Fruit fly (Drosophila melanogaster) whole organism, embryonic: ENCODE measurements around the gene CG7164.
A peak's percentile ranks its signal among the peaks of the same experiment; 100 is the strongest.

Experiments
- CG11085 ChIP-seq: fragments of 200-800 bp; sonication (Bioruptor generic); IDR thresholded peaks from 2 replicates; pipeline ENCODE4 v1.3.6; 2022; ENCODE audit warnings: missing biosample characterization, missing genetic modification characterization
- CG11398 ChIP-seq: fragments of 200-800 bp; sonication (Bioruptor generic); optimal IDR thresholded peaks from 2 replicates; lab custom pipeline; 2016; ENCODE audit warnings: missing biosample characterization, missing genetic modification characterization
- CG13894 ChIP-seq: fragments of 200-800 bp; sonication (Bioruptor generic); optimal IDR thresholded peaks from 3 replicates; lab custom pipeline; 2018; ENCODE audit warnings: missing biosample characterization, mild to moderate bottlenecking, missing genetic modification characterization, moderate library complexity
- CG1603 ChIP-seq: fragments of 200-800 bp; sonication (Bioruptor generic); optimal IDR thresholded peaks from 2 replicates; lab custom pipeline; 2019; ENCODE audit warnings: missing biosample characterization, mild to moderate bottlenecking, missing genetic modification characterization, moderate library complexity
- CG17186 ChIP-seq: fragments of 200-800 bp; sonication (Bioruptor generic); optimal IDR thresholded peaks from 3 replicates; lab custom pipeline; 2017; ENCODE audit warnings: missing biosample characterization, missing genetic modification reagents, missing genetic modification characterization
- CG17328 ChIP-seq: fragments of 200-800 bp; sonication (Bioruptor generic); IDR thresholded peaks from 2 replicates; pipeline ENCODE4 v1.3.6; 2022; ENCODE audit warnings: missing biosample characterization, missing genetic modification characterization
- CG17385 ChIP-seq: fragments of 200-800 bp; sonication (Bioruptor generic); optimal IDR thresholded peaks from 3 replicates; lab custom pipeline; 2018; ENCODE audit warnings: missing biosample characterization, mild to moderate bottlenecking, missing genetic modification characterization
- CG17802 ChIP-seq: fragments of 200-800 bp; sonication (Bioruptor generic); optimal IDR thresholded peaks from 2 replicates; lab custom pipeline; 2018; ENCODE audit warnings: missing biosample characterization, mild to moderate bottlenecking, missing genetic modification characterization, moderate library complexity
- CG17912 ChIP-seq: fragments of 200-800 bp; sonication (Bioruptor generic); optimal IDR thresholded peaks from 2 replicates; lab custom pipeline; 2018; ENCODE audit warnings: missing biosample characterization, mild to moderate bottlenecking, missing genetic modification characterization
- CG1792 ChIP-seq: fragments of 200-800 bp; sonication (Bioruptor generic); optimal IDR thresholded peaks from 2 replicates; lab custom pipeline; 2016; ENCODE audit warnings: missing biosample characterization, missing genetic modification characterization
- CG31388 ChIP-seq: fragments of 200-800 bp; sonication (Bioruptor generic); optimal IDR thresholded peaks from 2 replicates; lab custom pipeline; 2016; ENCODE audit warnings: missing biosample characterization, missing genetic modification characterization
- CG33213 ChIP-seq: fragments of 200-800 bp; sonication (Bioruptor generic); optimal IDR thresholded peaks from 3 replicates; lab custom pipeline; 2016; ENCODE audit warnings: missing biosample characterization, missing genetic modification characterization
- CG3726 ChIP-seq: fragments of 200-800 bp; sonication (Bioruptor generic); IDR thresholded peaks from 3 replicates; pipeline ENCODE4, ENCODE4 v1.3.6; 2022; ENCODE audit warnings: missing biosample characterization, missing genetic modification characterization
- CG4707 ChIP-seq: fragments of 200-800 bp; sonication (Bioruptor generic); optimal IDR thresholded peaks from 2 replicates; lab custom pipeline; 2018; ENCODE audit warnings: missing biosample characterization, mild to moderate bottlenecking, missing genetic modification characterization, moderate library complexity
- CG7786 ChIP-seq: fragments of 200-800 bp; sonication (Bioruptor generic); optimal IDR thresholded peaks from 2 replicates; lab custom pipeline; 2016; ENCODE audit warnings: missing biosample characterization, missing genetic modification characterization
- CG8290 ChIP-seq, 3 experiments: fragments of 200-800 bp; sonication (Bioruptor generic); optimal IDR thresholded peaks; 2 replicates each; lab custom pipeline; 2016 to 2019; ENCODE audit warnings: missing biosample characterization in 3 of 3, missing genetic modification characterization in 3 of 3, mild to moderate bottlenecking in 2 of 3, moderate library complexity in 1 of 3
- CG8388 ChIP-seq: fragments of 200-800 bp; sonication (Bioruptor generic); optimal IDR thresholded peaks from 2 replicates; lab custom pipeline; 2019; ENCODE audit warnings: missing biosample characterization, mild to moderate bottlenecking, missing genetic modification characterization, moderate library complexity
- CG8765 ChIP-seq: fragments of 200-800 bp; sonication (Bioruptor generic); IDR thresholded peaks from 2 replicates; pipeline ENCODE4 v1.3.6; 2022; ENCODE audit warnings: missing biosample characterization, missing genetic modification characterization
- CrebB ChIP-seq: fragments of 200-800 bp; sonication (Bioruptor generic); optimal IDR thresholded peaks from 3 replicates; lab custom pipeline; 2018; ENCODE audit warnings: missing biosample characterization, mild to moderate bottlenecking, missing genetic modification characterization
- Doc3 ChIP-seq: fragments of 200-800 bp; sonication (Bioruptor generic); IDR thresholded peaks from 3 replicates; pipeline ENCODE4 v1.3.6; 2022; ENCODE audit warnings: missing biosample characterization, missing genetic modification characterization; ENCODE audit not compliant: partially characterized antibody
- ERR ChIP-seq: fragments of 200-800 bp; sonication (Bioruptor generic); optimal IDR thresholded peaks from 2 replicates; lab custom pipeline; 2016; ENCODE audit warnings: missing biosample characterization, missing genetic modification characterization
- Ets65A ChIP-seq: fragments of 200-800 bp; sonication (Bioruptor generic); peaks from one replicate; lab custom pipeline; 2016; ENCODE audit warnings: missing biosample characterization, missing genetic modification characterization
- Hand ChIP-seq: fragments of 200-800 bp; sonication (Bioruptor generic); optimal IDR thresholded peaks from 2 replicates; lab custom pipeline; 2017; ENCODE audit warnings: mild to moderate bottlenecking, missing biosample characterization, missing genetic modification reagents, missing genetic modification characterization
- HmgD ChIP-seq: fragments of 200-800 bp; sonication (Bioruptor generic); optimal IDR thresholded peaks from 3 replicates; lab custom pipeline; 2016; ENCODE audit warnings: missing biosample characterization, missing genetic modification characterization
- MESR4 ChIP-seq: fragments of 200-800 bp; sonication (Bioruptor generic); optimal IDR thresholded peaks from 2 replicates; lab custom pipeline; 2018; ENCODE audit warnings: missing biosample characterization, mild to moderate bottlenecking, missing genetic modification characterization, moderate library complexity
- NfI ChIP-seq: fragments of 200-800 bp; sonication (Bioruptor generic); optimal IDR thresholded peaks from 3 replicates; lab custom pipeline; 2018; ENCODE audit warnings: missing biosample characterization, mild to moderate bottlenecking, missing genetic modification characterization, moderate library complexity
- Ravus ChIP-seq: fragments of 200-800 bp; sonication (Bioruptor generic); IDR thresholded peaks from 2 replicates; pipeline ENCODE4 v1.3.6; 2022; ENCODE audit warnings: missing biosample characterization, missing genetic modification characterization
- Xrp1 ChIP-seq: fragments of 200-800 bp; sonication (Bioruptor generic); IDR thresholded peaks from 2 replicates; pipeline ENCODE4 v1.3.6; 2022; ENCODE audit warnings: missing biosample characterization, missing genetic modification characterization
- ato ChIP-seq: fragments of 200-800 bp; sonication (Bioruptor generic); IDR thresholded peaks from 2 replicates; pipeline ENCODE4 v1.3.6; 2022; ENCODE audit warnings: missing biosample characterization, missing genetic modification characterization; ENCODE audit not compliant: partially characterized antibody
- croc ChIP-seq: fragments of 200-800 bp; sonication (Bioruptor generic); conservative IDR thresholded peaks from 3 replicates; pipeline ENCODE4 v1.3.6; 2022; ENCODE audit warnings: missing biosample characterization, missing genetic modification characterization
- dati ChIP-seq: fragments of 200-800 bp; sonication (Bioruptor generic); IDR thresholded peaks from 2 replicates; pipeline ENCODE4 v1.3.6; 2022; ENCODE audit warnings: missing biosample characterization, missing genetic modification characterization
- esg ChIP-seq: fragments of 200-800 bp; sonication (Bioruptor generic); conservative IDR thresholded peaks from 2 replicates; pipeline ENCODE4 v1.3.6; 2022; ENCODE audit warnings: missing biosample characterization, missing genetic modification characterization
- ewg ChIP-seq: fragments of 200-800 bp; sonication (Bioruptor generic); optimal IDR thresholded peaks from 3 replicates; lab custom pipeline; 2017; ENCODE audit warnings: mild to moderate bottlenecking, missing biosample characterization, missing genetic modification reagents, missing genetic modification characterization
- fd64A ChIP-seq: fragments of 200-800 bp; sonication (Bioruptor generic); optimal IDR thresholded peaks from 3 replicates; lab custom pipeline; 2018; ENCODE audit warnings: missing biosample characterization, mild to moderate bottlenecking, missing genetic modification characterization
- fd96Cb ChIP-seq: fragments of 200-800 bp; sonication (Bioruptor generic); optimal IDR thresholded peaks from 2 replicates; lab custom pipeline; 2018; ENCODE audit warnings: missing biosample characterization, mild to moderate bottlenecking, missing genetic modification characterization, moderate library complexity
- ftz-f1 ChIP-seq: fragments of 200-800 bp; sonication (Bioruptor generic); optimal IDR thresholded peaks from 2 replicates; lab custom pipeline; 2016; ENCODE audit warnings: missing biosample characterization, missing genetic modification characterization
- gro ChIP-seq: fragments of 200-800 bp; sonication (Bioruptor generic); optimal IDR thresholded peaks from 2 replicates; lab custom pipeline; 2016; ENCODE audit warnings: missing biosample characterization, missing genetic modification characterization
- h ChIP-seq: fragments of >200 bp; optimal IDR thresholded peaks from 2 replicates; lab custom pipeline; 2017
- mam ChIP-seq: fragments of 200-800 bp; sonication (Bioruptor generic); optimal IDR thresholded peaks from 3 replicates; lab custom pipeline; 2016; ENCODE audit warnings: missing biosample characterization, missing genetic modification characterization
- nau ChIP-seq: fragments of 200-800 bp; sonication (Bioruptor generic); optimal IDR thresholded peaks from 3 replicates; lab custom pipeline; 2017; ENCODE audit warnings: missing biosample characterization, mild to moderate bottlenecking, missing genetic modification characterization, missing genetic modification reagents
- nerfin-1 ChIP-seq: fragments of 200-800 bp; sonication (Bioruptor generic); optimal IDR thresholded peaks from 3 replicates; lab custom pipeline; 2019; ENCODE audit warnings: missing biosample characterization, mild to moderate bottlenecking, missing genetic modification characterization, moderate library complexity
- nerfin-2 ChIP-seq: fragments of 200-800 bp; sonication (Bioruptor generic); IDR thresholded peaks from 2 replicates; pipeline ENCODE4 v1.3.6; 2022; ENCODE audit warnings: missing biosample characterization, missing genetic modification characterization; ENCODE audit not compliant: partially characterized antibody
- org-1 ChIP-seq: fragments of 200-800 bp; sonication (Bioruptor generic); optimal IDR thresholded peaks from 2 replicates; lab custom pipeline; 2017; ENCODE audit warnings: missing biosample characterization, missing genetic modification characterization
- pb ChIP-seq: fragments of 200-800 bp; sonication (Bioruptor generic); optimal IDR thresholded peaks from 3 replicates; lab custom pipeline; 2016; ENCODE audit warnings: missing biosample characterization, missing genetic modification characterization
- pho ChIP-seq: fragments of 200-800 bp; sonication (Bioruptor generic); optimal IDR thresholded peaks from 2 replicates; lab custom pipeline; 2016; ENCODE audit warnings: missing biosample characterization, missing genetic modification characterization
- salm ChIP-seq: fragments of 200-800 bp; sonication (Bioruptor generic); optimal IDR thresholded peaks from 2 replicates; lab custom pipeline; 2018; ENCODE audit warnings: missing biosample characterization, mild to moderate bottlenecking, missing genetic modification characterization
- shn ChIP-seq: fragments of 200-800 bp; sonication (Bioruptor generic); optimal IDR thresholded peaks from 3 replicates; lab custom pipeline; 2016; ENCODE audit warnings: missing biosample characterization, missing genetic modification characterization
- stwl ChIP-seq: fragments of 200-800 bp; sonication (Bioruptor generic); optimal IDR thresholded peaks from 3 replicates; lab custom pipeline; 2018; ENCODE audit warnings: missing biosample characterization, mild to moderate bottlenecking, missing genetic modification characterization, moderate library complexity
- unpg ChIP-seq: fragments of 200-800 bp; sonication (Bioruptor generic); optimal IDR thresholded peaks from 3 replicates; lab custom pipeline; 2018; ENCODE audit warnings: missing biosample characterization, mild to moderate bottlenecking, missing genetic modification characterization, moderate library complexity
- z ChIP-seq: fragments of 200-800 bp; sonication (Bioruptor generic); IDR thresholded peaks from 3 replicates; pipeline ENCODE4 v1.3.6; 2022; ENCODE audit warnings: missing biosample characterization, missing genetic modification characterization
- zen ChIP-seq: fragments of 200-800 bp; sonication (Bioruptor generic); optimal IDR thresholded peaks from 3 replicates; lab custom pipeline; 2018; ENCODE audit warnings: missing biosample characterization, mild to moderate bottlenecking, missing genetic modification characterization, moderate library complexity

Gene CG7164

DNA sequence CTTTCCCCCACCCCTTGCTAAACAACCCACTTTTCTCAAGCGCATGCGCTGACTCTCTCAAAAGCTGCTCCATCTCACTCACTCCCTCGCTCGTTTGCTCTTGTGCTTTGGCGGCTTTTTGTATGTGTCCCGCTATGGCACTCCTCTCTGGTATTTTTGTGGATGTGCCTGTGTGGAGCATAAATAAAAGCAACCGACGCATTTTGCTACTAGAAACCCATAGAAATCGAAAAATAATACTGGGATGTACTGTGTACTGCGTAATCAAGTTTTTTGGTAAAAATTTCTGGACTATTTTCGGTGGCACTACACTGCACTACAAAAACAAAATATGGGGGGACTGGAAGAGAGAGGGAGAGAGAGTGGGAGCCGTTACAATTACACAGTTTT, 28.4 kb downstream of the CG7164 start (continued):
- no peak for TF ChIP-seq CG8290 (GFP tag; optimal IDR thresholded peaks at IDR 0.05; lab: Kevin White, UChicago)
- TF ChIP-seq CG8290 (tag; optimal IDR thresholded peaks at IDR 0.05; lab: Kevin White, UChicago) = peak in 1 of 2 experiments; percentile 49
- TF ChIP-seq Hand = peak; percentile 12
- peak; percentile 18 for TF ChIP-seq MESR4
- TF ChIP-seq NfI (GFP tag; lab: Kevin White, UChicago) = no peak
- TF ChIP-seq CG11085 (GFP tag; lab: Robert Waterston, UW) = no peak
- no peak for TF ChIP-seq pb (GFP tag; lab: Kevin White, UChicago)
- TF ChIP-seq CG17385 (GFP tag; lab: Kevin White, UChicago) = peak; percentile 2
- no peak for TF ChIP-seq stwl (tag; lab: Kevin White, UChicago)
- TF ChIP-seq ftz-f1 (GFP tag; lab: Kevin White, UChicago) = peak; percentile 72
- TF ChIP-seq dati (GFP tag; lab: Robert Waterston, UW) = no peak
- TF ChIP-seq CG13894 (tag; lab: Kevin White, UChicago) = peak; percentile 61
- no peak for TF ChIP-seq ato (GFP tag; lab: Robert Waterston, UW)
- peak; percentile 66; the same call in 2 of the 3 replicates for TF ChIP-seq z (GFP tag; lab: Robert Waterston, UW)
- TF ChIP-seq CG4707 (GFP tag; lab: Kevin White, UChicago) = peak; percentile 34
- TF ChIP-seq CG7786 (GFP tag; lab: Kevin White, UChicago) = peak; percentile 10
- TF ChIP-seq CG17802 (tag; lab: Kevin White, UChicago) = no peak
- TF ChIP-seq fd64A (GFP tag; lab: Kevin White, UChicago) = no peak
- no peak for TF ChIP-seq CG31388 (GFP tag; lab: Kevin White, UChicago)
- no peak for TF ChIP-seq esg
- TF ChIP-seq CG8765 = no peak
- TF ChIP-seq CG1603 (tag; lab: Kevin White, UChicago) = no peak
- TF ChIP-seq zen = no peak
- peak; percentile 26; the same call in 1 of the 2 replicates for TF ChIP-seq nerfin-2 (GFP tag; lab: Robert Waterston, UW)
- no peak for TF ChIP-seq CG17328 (GFP tag; lab: Robert Waterston, UW)
- TF ChIP-seq CG33213 = no peak
- TF ChIP-seq salm (tag; lab: Kevin White, UChicago) = no peak
- TF ChIP-seq pho (GFP tag; lab: Kevin White, UChicago) = peak; percentile 22
- no peak for TF ChIP-seq croc (GFP tag; lab: Robert Waterston, UW)
- no peak for TF ChIP-seq CG1792 (GFP tag; lab: Kevin White, UChicago)
- TF ChIP-seq Xrp1 (GFP tag; lab: Robert Waterston, UW) = no peak
- no peak for TF ChIP-seq unpg (GFP tag; lab: Kevin White, UChicago)
- no peak for TF ChIP-seq Ravus (GFP tag; lab: Robert Waterston, UW)
- TF ChIP-seq CrebB = no peak
- TF ChIP-seq ewg (GFP tag; lab: Kevin White, UChicago) = peak; percentile 97
- TF ChIP-seq fd96Cb = no peak
- TF ChIP-seq gro (GFP tag; lab: Kevin White, UChicago) = peak; percentile 57
- TF ChIP-seq CG3726 (GFP tag; lab: Robert Waterston, UW) = no peak
- no peak for TF ChIP-seq CG17186
- no peak for TF ChIP-seq nau (GFP tag; lab: Kevin White, UChicago)
- no peak for TF ChIP-seq Ets65A (GFP tag; lab: Kevin White, UChicago)
- no peak for TF ChIP-seq CG8388 (GFP tag; lab: Kevin White, UChicago)
- no peak for TF ChIP-seq shn
- TF ChIP-seq Doc3 (GFP tag; lab: Robert Waterston, UW) = no peak
- TF ChIP-seq mam (GFP tag; lab: Kevin White, UChicago) = no peak
- TF ChIP-seq ERR (GFP tag; lab: Kevin White, UChicago) = peak; percentile 8
- TF ChIP-seq HmgD (GFP tag; lab: Kevin White, UChicago) = peak; percentile 61
- no peak for TF ChIP-seq org-1 (GFP tag; lab: Kevin White, UChicago)
- no peak for TF ChIP-seq h (lab: Kevin White, UChicago)
- peak; percentile 45 for TF ChIP-seq CG17912 (GFP tag; lab: Kevin White, UChicago)
- TF ChIP-seq CG11398 (GFP tag; lab: Kevin White, UChicago) = no peak
- peak; percentile 95 for TF ChIP-seq nerfin-1
